Fruit fly (Drosophila melanogaster) whole organism, embryonic: ENCODE measurements around the gene Cad89D.

Experiments used
- Ada2b ChIP-seq: fragments of 200-800 bp; sonication (Bioruptor generic); IDR thresholded peaks from 2 replicates; pipeline ENCODE4 v1.3.6; 2022; ENCODE audit warnings: missing biosample characterization, missing genetic modification characterization
- Bdp1 ChIP-seq: fragments of 200-800 bp; sonication (Bioruptor generic); optimal IDR thresholded peaks from 3 replicates; lab custom pipeline; 2016; ENCODE audit warnings: missing biosample characterization, missing genetic modification characterization
- Bgb ChIP-seq: fragments of 200-800 bp; sonication (Bioruptor generic); IDR thresholded peaks from 2 replicates; pipeline ENCODE4 v1.3.6; 2022; ENCODE audit warnings: missing biosample characterization, missing genetic modification characterization; ENCODE audit not compliant: partially characterized antibody
- C15 ChIP-seq: fragments of 200-800 bp; sonication (Bioruptor generic); IDR thresholded peaks from 3 replicates; pipeline ENCODE4 v1.3.6; 2022; ENCODE audit warnings: missing biosample characterization, missing genetic modification characterization
- CG10274 ChIP-seq: fragments of 200-800 bp; sonication (Bioruptor generic); optimal IDR thresholded peaks from 3 replicates; lab custom pipeline; 2017; ENCODE audit warnings: missing biosample characterization, mild to moderate bottlenecking, missing genetic modification characterization
- CG10431 ChIP-seq: fragments of 200-800 bp; sonication (Bioruptor generic); optimal IDR thresholded peaks from 3 replicates; lab custom pipeline; 2018; ENCODE audit warnings: missing biosample characterization, mild to moderate bottlenecking, missing genetic modification characterization
- CG10543 ChIP-seq: fragments of 200-800 bp; sonication (Bioruptor generic); optimal IDR thresholded peaks from 3 replicates; lab custom pipeline; 2017; ENCODE audit warnings: missing biosample characterization, mild to moderate bottlenecking, missing genetic modification characterization, moderate library complexity
- CG10979 ChIP-seq: fragments of 200-800 bp; sonication (Bioruptor generic); optimal IDR thresholded peaks from 2 replicates; lab custom pipeline; 2018; ENCODE audit warnings: missing biosample characterization, mild to moderate bottlenecking, missing genetic modification characterization, moderate library complexity
- CG11093 ChIP-seq: fragments of 200-800 bp; sonication (Bioruptor generic); IDR thresholded peaks from 3 replicates; pipeline ENCODE4 v1.3.6; 2022; ENCODE audit warnings: missing biosample characterization, missing genetic modification characterization
- CG11504 ChIP-seq: fragments of 200-800 bp; sonication (Bioruptor generic); optimal IDR thresholded peaks from 3 replicates; lab custom pipeline; 2019; ENCODE audit warnings: missing biosample characterization, mild to moderate bottlenecking, missing genetic modification characterization, moderate library complexity
- CG12071 ChIP-seq: fragments of 200-800 bp; sonication (Bioruptor generic); optimal IDR thresholded peaks from 3 replicates; lab custom pipeline; 2018; ENCODE audit warnings: missing biosample characterization, mild to moderate bottlenecking, missing genetic modification characterization
- CG12299 ChIP-seq: fragments of 200-800 bp; sonication (Bioruptor generic); optimal IDR thresholded peaks from 2 replicates; lab custom pipeline; 2018; ENCODE audit warnings: missing biosample characterization, mild to moderate bottlenecking, missing genetic modification characterization
- CG12659 ChIP-seq: fragments of 200-800 bp; sonication (Bioruptor generic); optimal IDR thresholded peaks from 3 replicates; lab custom pipeline; 2017; ENCODE audit warnings: mild to moderate bottlenecking, missing biosample characterization, missing genetic modification reagents, missing genetic modification characterization
- CG13123 ChIP-seq: fragments of 200-800 bp; sonication (Bioruptor generic); optimal IDR thresholded peaks from 2 replicates; lab custom pipeline; 2016; ENCODE audit warnings: missing biosample characterization, missing genetic modification characterization
- CG16813 ChIP-seq: fragments of 200-800 bp; sonication (Bioruptor generic); IDR thresholded peaks from 3 replicates; pipeline ENCODE4 v1.3.6; 2022; ENCODE audit warnings: missing biosample characterization, missing genetic modification characterization; ENCODE audit not compliant: partially characterized antibody
- CG18011 ChIP-seq: fragments of 200-800 bp; sonication (Bioruptor generic); optimal IDR thresholded peaks from 2 replicates; lab custom pipeline; 2017; ENCODE audit warnings: missing biosample characterization, missing genetic modification characterization, mild to moderate bottlenecking, moderate library complexity, missing genotype
- CG18262 ChIP-seq: fragments of 200-800 bp; optimal IDR thresholded peaks from 3 replicates; lab custom pipeline; 2019; ENCODE audit warnings: missing biosample characterization, mild to moderate bottlenecking, missing genetic modification characterization, moderate library complexity
- CG30403 ChIP-seq: fragments of 200-800 bp; sonication (Bioruptor generic); optimal IDR thresholded peaks from 3 replicates; lab custom pipeline; 2016; ENCODE audit warnings: missing biosample characterization, missing genetic modification characterization
- CG42726 ChIP-seq: fragments of 200-800 bp; sonication (Bioruptor generic); IDR thresholded peaks from 2 replicates; pipeline ENCODE4 v1.3.6; 2022; ENCODE audit warnings: missing biosample characterization, missing genetic modification characterization; ENCODE audit not compliant: partially characterized antibody
- CG4282 ChIP-seq: fragments of 200-800 bp; sonication (Bioruptor generic); optimal IDR thresholded peaks from 2 replicates; lab custom pipeline; 2016; ENCODE audit warnings: missing biosample characterization, missing genetic modification characterization
- CG4854 ChIP-seq: fragments of 200-800 bp; sonication (Bioruptor generic); optimal IDR thresholded peaks from 2 replicates; lab custom pipeline; 2016; ENCODE audit warnings: missing biosample characterization, missing genetic modification characterization, inconsistent platforms
- CG7271 ChIP-seq: fragments of 200-800 bp; sonication (Bioruptor generic); optimal IDR thresholded peaks from 2 replicates; lab custom pipeline; 2018; ENCODE audit warnings: missing biosample characterization, mild to moderate bottlenecking, missing genetic modification characterization, moderate library complexity
- CG7357 ChIP-seq: fragments of 200-800 bp; sonication (Bioruptor generic); IDR thresholded peaks from 3 replicates; pipeline ENCODE4 v1.3.6; 2022; ENCODE audit warnings: missing biosample characterization, missing genetic modification characterization
- CG8478 ChIP-seq: fragments of >200 bp; optimal IDR thresholded peaks from 2 replicates; lab custom pipeline; 2018
- CG9609 ChIP-seq: fragments of 200-800 bp; sonication (Bioruptor generic); optimal IDR thresholded peaks from 3 replicates; lab custom pipeline; 2016; ENCODE audit warnings: missing biosample characterization, missing genetic modification characterization
- Dad ChIP-seq: fragments of 200-800 bp; sonication (Bioruptor generic); optimal IDR thresholded peaks from 3 replicates; lab custom pipeline; 2016; ENCODE audit warnings: missing biosample characterization, missing genetic modification characterization
- Dfd ChIP-seq, 2 experiments: fragments of >200 bp; optimal IDR thresholded peaks; 2 replicates each; lab custom pipeline; 2017; ENCODE audit warnings: missing biosample characterization in 2 of 2, missing genetic modification characterization in 2 of 2
- Dip3 ChIP-seq: fragments of 200-800 bp; sonication (Bioruptor generic); optimal IDR thresholded peaks from 3 replicates; lab custom pipeline; 2016; ENCODE audit warnings: missing biosample characterization, missing genetic modification characterization
- Fer3 ChIP-seq: fragments of 200-800 bp; sonication (Bioruptor generic); optimal IDR thresholded peaks from 2 replicates; lab custom pipeline; 2018; ENCODE audit warnings: missing biosample characterization, mild to moderate bottlenecking, missing genetic modification characterization, moderate library complexity
- Gug ChIP-seq: fragments of 200-800 bp; sonication (Bioruptor generic); IDR thresholded peaks from 4 replicates; pipeline ENCODE4 v1.3.6; 2022; ENCODE audit warnings: missing biosample characterization, missing genetic modification characterization
- HLH4C ChIP-seq: fragments of 200-800 bp; sonication (Bioruptor generic); IDR thresholded peaks from 3 replicates; pipeline ENCODE4 v1.3.6; 2022; ENCODE audit warnings: missing biosample characterization, missing genetic modification characterization; ENCODE audit not compliant: partially characterized antibody
- MBD-R2 ChIP-seq: fragments of 200-800 bp; sonication (Bioruptor generic); IDR thresholded peaks from 2 replicates; pipeline ENCODE4 v1.3.6; 2022; ENCODE audit warnings: missing biosample characterization, missing genetic modification characterization
- Nf-YC ChIP-seq: fragments of 200-800 bp; optimal IDR thresholded peaks from 3 replicates; lab custom pipeline; 2019; ENCODE audit warnings: missing biosample characterization, mild to moderate bottlenecking, missing genetic modification characterization, moderate library complexity
- PHDP ChIP-seq: fragments of 200-800 bp; sonication (Bioruptor generic); optimal IDR thresholded peaks from 3 replicates; lab custom pipeline; 2018; ENCODE audit warnings: missing biosample characterization, mild to moderate bottlenecking, missing genetic modification characterization, moderate library complexity
- ash1 ChIP-seq: fragments of 200-800 bp; sonication (Bioruptor generic); optimal IDR thresholded peaks from 2 replicates; lab custom pipeline; 2018; ENCODE audit warnings: missing biosample characterization, mild to moderate bottlenecking, missing genetic modification characterization
- cas ChIP-seq: fragments of 200-800 bp; sonication (Bioruptor generic); IDR thresholded peaks from 2 replicates; pipeline ENCODE4 v1.3.6; 2022; ENCODE audit warnings: missing biosample characterization, missing genetic modification characterization
- cwo ChIP-seq: fragments of 200-800 bp; sonication (Bioruptor generic); optimal IDR thresholded peaks from 3 replicates; lab custom pipeline; 2017; ENCODE audit warnings: missing biosample characterization, missing genetic modification characterization, mild to moderate bottlenecking, moderate library complexity, missing genetic modification reagents
- dpn ChIP-seq, 2 experiments: fragments of 200-800 bp; sonication (Bioruptor generic); optimal IDR thresholded peaks; 3 replicates each; lab custom pipeline; 2016; ENCODE audit warnings: missing biosample characterization in 2 of 2, missing genetic modification characterization in 2 of 2
- exex ChIP-seq: fragments of 200-800 bp; sonication (Bioruptor generic); optimal IDR thresholded peaks from 4 replicates; lab custom pipeline; 2018; ENCODE audit warnings: missing biosample characterization, mild to moderate bottlenecking, missing genetic modification characterization, moderate library complexity
- ftz-f1 ChIP-seq: fragments of 200-800 bp; sonication (Bioruptor generic); optimal IDR thresholded peaks from 2 replicates; lab custom pipeline; 2016; ENCODE audit warnings: missing biosample characterization, missing genetic modification characterization
- jing ChIP-seq: fragments of 200-800 bp; sonication (Bioruptor generic); optimal IDR thresholded peaks from 2 replicates; lab custom pipeline; 2018; ENCODE audit warnings: missing biosample characterization, mild to moderate bottlenecking, missing genetic modification characterization
- ken ChIP-seq: fragments of 200-800 bp; sonication (Bioruptor generic); IDR thresholded peaks from 3 replicates; pipeline ENCODE4 v1.3.6; 2022; ENCODE audit warnings: missing biosample characterization, missing genetic modification characterization
- oc ChIP-seq: fragments of 200-800 bp; sonication (Bioruptor generic); optimal IDR thresholded peaks from 2 replicates; lab custom pipeline; 2018; ENCODE audit warnings: missing biosample characterization, mild to moderate bottlenecking, missing genetic modification characterization, moderate library complexity
- onecut ChIP-seq: fragments of 200-800 bp; sonication (Bioruptor generic); IDR thresholded peaks from 2 replicates; pipeline ENCODE4 v1.3.6; 2022; ENCODE audit warnings: missing biosample characterization, missing genetic modification characterization
- ranshi ChIP-seq: fragments of 200-800 bp; sonication (Bioruptor generic); IDR thresholded peaks from 2 replicates; pipeline ENCODE4 v1.3.6; 2022; ENCODE audit warnings: missing biosample characterization, missing genetic modification characterization
- sd ChIP-seq: fragments of 200-800 bp; sonication (Bioruptor generic); optimal IDR thresholded peaks from 3 replicates; lab custom pipeline; 2018; ENCODE audit warnings: missing biosample characterization, mild to moderate bottlenecking, missing genetic modification characterization, moderate library complexity
- sim ChIP-seq: fragments of 200-800 bp; sonication (Bioruptor generic); IDR thresholded peaks from 2 replicates; pipeline ENCODE4 v1.3.6; 2022; ENCODE audit warnings: missing biosample characterization, missing genetic modification characterization
- slbo ChIP-seq: fragments of 200-800 bp; sonication (Bioruptor generic); IDR thresholded peaks from 2 replicates; pipeline ENCODE4 v1.3.6; 2022; ENCODE audit warnings: missing biosample characterization, missing genetic modification characterization
- slp2 ChIP-seq: fragments of 200-800 bp; sonication (Bioruptor generic); optimal IDR thresholded peaks from 2 replicates; lab custom pipeline; 2016; ENCODE audit warnings: missing biosample characterization, missing genetic modification characterization
- trem ChIP-seq: fragments of 200-800 bp; optimal IDR thresholded peaks from 3 replicates; lab custom pipeline; 2019; ENCODE audit warnings: missing biosample characterization, mild to moderate bottlenecking, missing genetic modification characterization, moderate library complexity
- trh ChIP-seq: fragments of 200-800 bp; sonication (Bioruptor generic); optimal IDR thresholded peaks from 2 replicates; lab custom pipeline; 2016; ENCODE audit warnings: missing biosample characterization, missing genetic modification characterization

Gene Cad89D

DNA sequence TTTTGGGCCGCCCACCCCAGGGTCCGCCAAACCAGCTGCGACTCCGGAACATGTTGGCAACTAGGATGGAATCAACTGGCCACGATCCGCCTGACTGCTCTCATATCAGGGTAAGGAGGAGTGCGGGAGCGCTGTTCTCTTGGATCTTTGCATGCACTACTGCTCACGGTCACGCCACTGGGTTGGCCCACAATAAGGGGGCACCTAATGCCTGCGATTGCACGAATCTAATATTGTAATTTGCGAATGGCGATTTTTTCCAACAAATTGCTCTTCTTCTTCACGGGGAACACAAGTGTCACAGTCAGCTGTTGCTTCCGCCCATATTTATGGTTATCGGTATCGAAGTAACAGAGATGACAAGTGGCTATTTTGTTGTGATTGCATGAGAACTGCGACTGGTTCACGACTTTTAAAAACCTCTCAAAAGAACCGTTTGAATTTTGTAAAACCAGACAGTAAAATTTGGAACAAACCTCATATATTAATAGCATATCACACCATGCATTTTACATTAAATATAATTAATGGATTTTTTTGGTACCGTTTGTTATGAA, 53.8 kb downstream of the Cad89D start, which contains the start of gene ema (continued):
- TF ChIP-seq CG16813 (peak; percentile 25; the same call in 1 of the 3 replicates), CG42726 (GFP tag; lab: Robert Waterston, UW) (no peak; the same call in 1 of the 2 replicates), CG13123 (GFP tag; lab: Kevin White, UChicago) (no peak), Fer3 (peak; percentile 37), ftz-f1 (GFP tag; lab: Kevin White, UChicago) (no peak), CG7271 (tag; lab: Kevin White, UChicago) (no peak), exex (tag; lab: Kevin White, UChicago) (no peak), slbo (GFP tag; lab: Robert Waterston, UW) (peak; percentile 56), CG18011 (no peak), jing (no peak), CG9609 (GFP tag; lab: Kevin White, UChicago) (no peak), cas (GFP tag; lab: Robert Waterston, UW) (no peak), Gug (GFP tag; lab: Robert Waterston, UW) (no peak), CG12071 (GFP tag; lab: Kevin White, UChicago) (no peak), PHDP (tag; lab: Kevin White, UChicago) (peak; percentile 8), oc (tag; lab: Kevin White, UChicago) (no peak), CG8478 (no peak), CG12659 (GFP tag; lab: Kevin White, UChicago) (peak; percentile 61), CG7357 (no peak), sim (no peak), dpn (GFP tag; optimal IDR thresholded peaks at IDR 0.05; lab: Kevin White, UChicago) (peak; percentile 24), Dip3 (no peak), CG10274 (GFP tag; lab: Kevin White, UChicago) (no peak), Bdp1 (GFP tag; lab: Kevin White, UChicago) (no peak), MBD-R2 (peak; percentile 96), CG11093 (GFP tag; lab: Robert Waterston, UW) (no peak), CG4854 (no peak), cwo (no peak), CG30403 (GFP tag; lab: Kevin White, UChicago) (peak; percentile 48), CG10543 (no peak), CG11504 (tag; lab: Kevin White, UChicago) (no peak), onecut (GFP tag; lab: Robert Waterston, UW) (no peak), CG10979 (tag; lab: Kevin White, UChicago) (peak; percentile 6), Dad (GFP tag; lab: Kevin White, UChicago) (no peak), ken (GFP tag; lab: Robert Waterston, UW) (no peak), CG4282 (GFP tag; lab: Kevin White, UChicago) (no peak), trh (GFP tag; lab: Kevin White, UChicago) (no peak), Dfd (GFP tag; optimal IDR thresholded peaks at IDR 0.05; lab: Kevin White, UChicago) (no peak), CG10431 (GFP tag; lab: Kevin White, UChicago) (peak; percentile 51), Bgb (peak; percentile 24; the same call in 1 of the 2 replicates), Nf-YC (peak; percentile 39), ash1 (GFP tag; lab: Kevin White, UChicago) (no peak), CG12299 (tag; lab: Kevin White, UChicago) (no peak), trem (tag; lab: Kevin White, UChicago) (peak; percentile 54), C15 (no peak), Ada2b (GFP tag; lab: Robert Waterston, UW) (peak; percentile 13; the same call in 1 of the 2 replicates), CG18262 (tag; lab: Kevin White, UChicago) (peak; percentile 17), slp2 (GFP tag; lab: Kevin White, UChicago) (no peak), sd (tag; lab: Kevin White, UChicago) (no peak), HLH4C (GFP tag; lab: Robert Waterston, UW) (peak; percentile 51; the same call in 1 of the 3 replicates), ranshi (GFP tag; lab: Robert Waterston, UW) (no peak)
